Fruit fly (Drosophila melanogaster) S2 (cell line): ENCODE measurements around the gene Ilk.

Source experiments
- CG8478 ChIP-seq: fragments of >200 bp; optimal IDR thresholded peaks from 2 replicates; lab custom pipeline; 2018
- CTCF ChIP-seq, 2 experiments: fragments of >200 bp; optimal IDR thresholded peaks; 2 replicates each; lab custom pipeline; 2018

dm6 chr3L:21224701-21225223 lies 8.1 kb downstream of the Ilk start:
- TF ChIP-seq CTCF (optimal IDR thresholded peaks at IDR 0.05; lab: Kevin White, UChicago) (no peak), CG8478 (lab: Kevin White, UChicago) (no peak)
